Worm (Caenorhabditis elegans) whole organism, young adult: Measurements from ENCODE around the gene C16A3.2.

Experiments used
- B0035.1 ChIP-seq: sonication (generic microtip); optimal IDR thresholded peaks from 2 replicates; lab custom pipeline; 2016; ENCODE audit warnings: missing genetic modification characterization, mild to moderate bottlenecking, missing compliant biosample characterization, missing genotype, missing genetic modification reagents
- D2030.7 ChIP-seq: fragments of 200-800 bp; sonication (Bioruptor generic); IDR thresholded peaks from 2 replicates; pipeline ENCODE4 v1.3.6; 2022; ENCODE audit warnings: missing genetic modification reagents, missing genetic modification characterization, missing compliant biosample characterization
- F23B12.7 ChIP-seq: sonication (generic microtip); optimal IDR thresholded peaks from 2 replicates; lab custom pipeline; 2017; ENCODE audit warnings: missing genetic modification characterization, mild to moderate bottlenecking, missing compliant biosample characterization, antibody characterized with exemption, moderate library complexity; ENCODE audit not compliant: insufficient read depth
- F33H1.4 ChIP-seq: fragments of 200-800 bp; sonication (Bioruptor generic); IDR thresholded peaks from 2 replicates; pipeline ENCODE4 v1.3.6; 2022; ENCODE audit warnings: missing genetic modification reagents, missing genetic modification characterization, missing compliant biosample characterization
- F39B2.1 ChIP-seq: fragments of 200-800 bp; sonication (Bioruptor generic); IDR thresholded peaks from 2 replicates; pipeline ENCODE4 v1.3.6; 2022; ENCODE audit warnings: missing genetic modification reagents, missing genetic modification characterization, missing compliant biosample characterization
- F55B11.4 ChIP-seq: sonication (generic microtip); optimal IDR thresholded peaks from 2 replicates; lab custom pipeline; 2016; ENCODE audit warnings: missing compliant biosample characterization, missing genetic modification characterization, borderline replicate concordance; ENCODE audit not compliant: insufficient read depth
- F57A8.1 ChIP-seq: fragments of 200-800 bp; sonication (Bioruptor generic); optimal IDR thresholded peaks from 2 replicates; lab custom pipeline; 2018; ENCODE audit warnings: mild to moderate bottlenecking, missing genetic modification characterization, moderate library complexity, missing compliant biosample characterization
- K11D2.4 ChIP-seq: fragments of 200-800 bp; sonication (Bioruptor generic); IDR thresholded peaks from 2 replicates; pipeline ENCODE4 v1.3.6; 2022; ENCODE audit warnings: missing genetic modification reagents, missing genetic modification characterization, missing compliant biosample characterization
- T07F8.4 ChIP-seq: sonication (generic microtip); optimal IDR thresholded peaks from 2 replicates; lab custom pipeline; 2016; ENCODE audit warnings: mild to moderate bottlenecking, missing genetic modification characterization, moderate library complexity, missing compliant biosample characterization
- Y95B8A.8 ChIP-seq: fragments of 200-800 bp; sonication (Bioruptor generic); IDR thresholded peaks from 2 replicates; pipeline ENCODE4 v1.3.6; 2022; ENCODE audit warnings: missing genetic modification reagents, missing genetic modification characterization, missing compliant biosample characterization
- ZK185.1 ChIP-seq: sonication (generic microtip); optimal IDR thresholded peaks from 2 replicates; lab custom pipeline; 2016; ENCODE audit warnings: mild to moderate bottlenecking, missing genetic modification characterization, missing compliant biosample characterization; ENCODE audit not compliant: poor library complexity, severe bottlenecking
- atf-7 ChIP-seq: sonication (generic microtip); optimal IDR thresholded peaks from 2 replicates; lab custom pipeline; 2017; ENCODE audit warnings: mild to moderate bottlenecking, missing genetic modification characterization, missing compliant biosample characterization
- attf-3 ChIP-seq: fragments of 200-800 bp; sonication (Bioruptor generic); conservative IDR thresholded peaks from 2 replicates; pipeline ENCODE4 v1.3.6; 2022; ENCODE audit warnings: missing genetic modification reagents, missing genetic modification characterization, missing compliant biosample characterization
- cebp-1 ChIP-seq, 2 experiments: fragments of 200-800 bp in 1 of 2; sonication (Bioruptor generic) in 1 of 2; sonication (generic microtip) in 1 of 2; IDR thresholded peaks in 1 of 2; optimal IDR thresholded peaks in 1 of 2; 2 replicates each; pipeline versions ENCODE4 v1.3.6 to Lab custom; 2017 to 2022; ENCODE audit warnings: missing compliant biosample characterization in 2 of 2, missing genetic modification characterization in 2 of 2, mild to moderate bottlenecking in 1 of 2, missing genetic modification reagents in 1 of 2, moderate library complexity in 1 of 2
- cebp-2 ChIP-seq: fragments of 200-800 bp; sonication (Bioruptor generic); IDR thresholded peaks from 2 replicates; pipeline ENCODE4 v1.3.6; 2022; ENCODE audit warnings: missing genetic modification characterization, missing compliant biosample characterization
- dox-1 ChIP-seq: fragments of 200-800 bp; sonication (Bioruptor generic); IDR thresholded peaks from 2 replicates; pipeline ENCODE4 v1.3.6; 2022; ENCODE audit warnings: missing genetic modification reagents, missing genetic modification characterization, missing compliant biosample characterization
- efl-1 ChIP-seq: fragments of 150-350 bp; optimal IDR thresholded peaks from 2 replicates; lab custom pipeline; 2014; ENCODE audit warnings: missing biosample characterization, missing genetic modification reagents, missing genetic modification characterization
- ets-4 ChIP-seq: fragments of 200-800 bp; sonication (Bioruptor generic); optimal IDR thresholded peaks from 2 replicates; lab custom pipeline; 2018; ENCODE audit warnings: mild to moderate bottlenecking, missing genetic modification characterization, missing compliant biosample characterization
- hlh-12 ChIP-seq: sonication (generic microtip); optimal IDR thresholded peaks from 2 replicates; lab custom pipeline; 2016; ENCODE audit warnings: missing genetic modification characterization, missing compliant biosample characterization
- hmg-1.2 ChIP-seq: fragments of 200-800 bp; sonication (Bioruptor generic); IDR thresholded peaks from 2 replicates; pipeline ENCODE4 v1.3.6; 2022; ENCODE audit warnings: missing genetic modification reagents, missing genetic modification characterization, missing compliant biosample characterization
- hmg-20 ChIP-seq: fragments of 200-800 bp; sonication (Bioruptor generic); IDR thresholded peaks from 2 replicates; pipeline ENCODE4 v1.3.6; 2022; ENCODE audit warnings: missing genetic modification reagents, missing genetic modification characterization, missing compliant biosample characterization
- hrde-1 ChIP-seq: sonication (generic microtip); optimal IDR thresholded peaks from 2 replicates; lab custom pipeline; 2016; ENCODE audit warnings: missing genetic modification characterization, mild to moderate bottlenecking, missing compliant biosample characterization, moderate library complexity, missing genotype, missing genetic modification reagents, borderline replicate concordance
- let-607 ChIP-seq, 2 experiments: fragments of 200-800 bp in 1 of 2; sonication (Bioruptor generic) in 1 of 2; sonication (generic microtip) in 1 of 2; optimal IDR thresholded peaks; 2 replicates each; lab custom pipeline; 2016 to 2018; ENCODE audit warnings: mild to moderate bottlenecking in 2 of 2, missing compliant biosample characterization in 2 of 2, missing genetic modification characterization in 2 of 2, moderate library complexity in 2 of 2, missing genotype in 1 of 2
- lin-26 ChIP-seq: fragments of 200-800 bp; sonication (Bioruptor generic); IDR thresholded peaks from 2 replicates; pipeline ENCODE4 v1.3.6; 2022; ENCODE audit warnings: missing genetic modification reagents, missing genetic modification characterization, missing compliant biosample characterization
- lin-35 ChIP-seq, 3 experiments: fragments of 150-350 bp in 2 of 3; sonication (generic microtip) in 1 of 3; optimal IDR thresholded peaks; 2 replicates each; lab custom pipeline; 2014 to 2018; ENCODE audit warnings: missing biosample characterization in 3 of 3, missing genetic modification characterization in 3 of 3, missing genetic modification reagents in 3 of 3
- lir-1 ChIP-seq: fragments of 200-800 bp; sonication (Bioruptor generic); conservative IDR thresholded peaks from 2 replicates; pipeline ENCODE4 v1.3.6; 2022; ENCODE audit warnings: missing genetic modification reagents, missing genetic modification characterization, missing compliant biosample characterization
- lsl-1 ChIP-seq: fragments of 200-800 bp; sonication (Bioruptor generic); optimal IDR thresholded peaks from 2 replicates; lab custom pipeline; 2018; ENCODE audit warnings: mild to moderate bottlenecking, missing genetic modification characterization, moderate library complexity, missing compliant biosample characterization
- lsy-27 ChIP-seq: sonication (generic microtip); optimal IDR thresholded peaks from 2 replicates; lab custom pipeline; 2017; ENCODE audit warnings: missing genetic modification characterization, mild to moderate bottlenecking, missing compliant biosample characterization, antibody characterized with exemption, missing genotype, borderline replicate concordance; ENCODE audit not compliant: insufficient read depth
- madf-6 ChIP-seq: fragments of 200-800 bp; sonication (Bioruptor generic); IDR thresholded peaks from 2 replicates; pipeline ENCODE4 v1.3.6; 2022; ENCODE audit warnings: missing genetic modification reagents, missing genetic modification characterization, missing compliant biosample characterization
- nhr-80 ChIP-seq: sonication (generic microtip); optimal IDR thresholded peaks from 2 replicates; lab custom pipeline; 2016; ENCODE audit warnings: missing genetic modification characterization, missing compliant biosample characterization
- pbrm-1 ChIP-seq: fragments of 200-800 bp; sonication (Bioruptor generic); IDR thresholded peaks from 2 replicates; pipeline ENCODE4 v1.3.6; 2022; ENCODE audit warnings: missing genetic modification reagents, missing genetic modification characterization, missing compliant biosample characterization
- rcor-1 ChIP-seq: fragments of 200-800 bp; sonication (Bioruptor generic); IDR thresholded peaks from 2 replicates; pipeline ENCODE4 v1.3.6; 2022; ENCODE audit warnings: missing genetic modification reagents, missing genetic modification characterization, missing compliant biosample characterization
- snpc-1.1 ChIP-seq: sonication (generic microtip); optimal IDR thresholded peaks from 2 replicates; lab custom pipeline; 2017; ENCODE audit warnings: missing genetic modification characterization, mild to moderate bottlenecking, missing compliant biosample characterization, antibody characterized with exemption, moderate library complexity, missing genotype, missing genetic modification reagents; ENCODE audit not compliant: insufficient read depth
- snpc-3.4 ChIP-seq: sonication (generic microtip); optimal IDR thresholded peaks from 2 replicates; lab custom pipeline; 2017; ENCODE audit warnings: missing genetic modification characterization, mild to moderate bottlenecking, missing compliant biosample characterization, antibody characterized with exemption, moderate library complexity, missing genotype, missing genetic modification reagents
- snpc-4 ChIP-seq, 5 experiments: fragments of 150-350 bp in 1 of 5; sonication (generic microtip) in 4 of 5; optimal IDR thresholded peaks; 2 replicates each; lab custom pipeline; 2014 to 2018; ENCODE audit warnings: missing genetic modification characterization in 5 of 5, missing biosample characterization in 3 of 5, antibody characterized with exemption in 2 of 5, mild to moderate bottlenecking in 2 of 5, missing compliant biosample characterization in 2 of 5, missing genotype in 2 of 5, moderate library complexity in 2 of 5, missing genetic modification reagents in 1 of 5
- somi-1 ChIP-seq: fragments of 200-800 bp; sonication (Bioruptor generic); optimal IDR thresholded peaks from 2 replicates; lab custom pipeline; 2018; ENCODE audit warnings: mild to moderate bottlenecking, missing genetic modification characterization, missing compliant biosample characterization
- sptf-2 ChIP-seq: fragments of 200-800 bp; sonication (Bioruptor generic); optimal IDR thresholded peaks from 2 replicates; lab custom pipeline; 2018; ENCODE audit warnings: mild to moderate bottlenecking, missing genetic modification characterization, missing compliant biosample characterization
- tbp1 ChIP-seq: fragments of 200-800 bp; sonication (Bioruptor generic); optimal IDR thresholded peaks from 2 replicates; lab custom pipeline; 2018; ENCODE audit warnings: mild to moderate bottlenecking, missing genetic modification characterization, missing compliant biosample characterization
- tlf-1 ChIP-seq: fragments of 200-800 bp; sonication (Bioruptor generic); optimal IDR thresholded peaks from 2 replicates; lab custom pipeline; 2018; ENCODE audit warnings: mild to moderate bottlenecking, missing genetic modification characterization, missing compliant biosample characterization
- unc-130 ChIP-seq: sonication (generic microtip); optimal IDR thresholded peaks from 2 replicates; lab custom pipeline; 2016; ENCODE audit warnings: missing genetic modification reagents, missing genetic modification characterization, missing compliant biosample characterization
- unc-62 ChIP-seq: fragments of 150-350 bp; optimal IDR thresholded peaks from 2 replicates; lab custom pipeline; 2014; ENCODE audit warnings: missing biosample characterization, missing genetic modification reagents, missing genetic modification characterization
- xnd-1 ChIP-seq: sonication (generic microtip); optimal IDR thresholded peaks from 2 replicates; lab custom pipeline; 2016; ENCODE audit warnings: missing genotype, missing genetic modification reagents, missing genetic modification characterization, missing compliant biosample characterization
- ztf-25 ChIP-seq: fragments of 200-800 bp; sonication (Bioruptor generic); IDR thresholded peaks from 2 replicates; pipeline ENCODE4 v1.3.6; 2022; ENCODE audit warnings: missing genetic modification reagents, missing genetic modification characterization, missing compliant biosample characterization
- ztf-26 ChIP-seq: sonication (generic microtip); optimal IDR thresholded peaks from 2 replicates; lab custom pipeline; 2017; ENCODE audit warnings: missing genetic modification characterization, missing compliant biosample characterization
- ztf-28 ChIP-seq: fragments of 200-800 bp; sonication (Bioruptor generic); IDR thresholded peaks from 2 replicates; pipeline ENCODE4 v1.3.6; 2022; ENCODE audit warnings: missing genetic modification reagents, missing genetic modification characterization, missing compliant biosample characterization

C16A3.2 gene

DNA sequence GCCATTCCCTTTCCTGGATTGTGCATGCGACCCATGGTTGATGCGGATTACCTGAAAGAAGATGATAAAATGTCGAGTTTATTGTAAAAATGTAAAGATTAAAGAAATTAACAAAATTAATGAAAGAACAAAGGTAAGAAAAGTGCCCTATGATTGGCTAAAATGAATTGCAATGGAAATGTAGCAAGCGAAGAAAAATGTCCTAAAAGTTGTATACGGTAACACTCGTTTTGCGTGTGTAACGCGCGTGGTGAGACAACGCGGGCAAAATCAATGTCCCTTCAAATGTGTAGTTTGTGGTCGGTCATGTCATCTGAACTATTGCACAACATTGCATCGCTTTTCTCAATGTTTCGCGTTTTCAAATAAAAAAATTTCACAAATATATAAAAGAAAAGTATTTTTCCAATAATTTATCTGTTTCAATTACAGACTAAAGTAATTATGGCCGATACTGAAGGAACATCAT is 14.7 kb upstream of the C16A3.2 start, which contains the start of the genes rps-13 and nfx-1 (continued):
- TF ChIP-seq lsy-27 = no peak
- TF ChIP-seq dox-1 (GFP tag; lab: Robert Waterston, UW) = 0 out of 2 replicates have a peak, but pooled peaks have one; percentile 8
- no peak for TF ChIP-seq ztf-25 (GFP tag; lab: Robert Waterston, UW)
- peak; percentile 53 for TF ChIP-seq D2030.7 (GFP tag; lab: Robert Waterston, UW)
- TF ChIP-seq lin-35 (GFP tag; optimal IDR thresholded peaks at IDR 0.05; lab: Kevin White, UChicago) = peak in 1 of 3 experiments; percentile 50
- peak; percentile 35; the same call in 1 of the 2 replicates for TF ChIP-seq cebp-1 (GFP tag; IDR thresholded peaks at IDR 0.05; lab: Robert Waterston, UW)
- peak; percentile 89 for TF ChIP-seq cebp-1 (tag; optimal IDR thresholded peaks at IDR 0.05; lab: Kevin White, UChicago)
- no peak for TF ChIP-seq lir-1 (GFP tag; lab: Robert Waterston, UW)
- no peak for TF ChIP-seq atf-7 (tag; lab: Kevin White, UChicago)
- TF ChIP-seq T07F8.4 = no peak
- no peak for TF ChIP-seq ztf-26 (tag; lab: Kevin White, UChicago)
- peak; percentile 16 for TF ChIP-seq tlf-1 (GFP tag; lab: Kevin White, UChicago)
- TF ChIP-seq B0035.1 = no peak
- TF ChIP-seq cebp-2 (GFP tag; lab: Robert Waterston, UW) = no peak
- TF ChIP-seq hrde-1 (tag; lab: Kevin White, UChicago) = no peak
- no peak for TF ChIP-seq hlh-12
- peak; percentile 71 for TF ChIP-seq ZK185.1
- TF ChIP-seq K11D2.4 (GFP tag; lab: Robert Waterston, UW) = no peak
- TF ChIP-seq sptf-2 = no peak
- peak; percentile 49; the same call in 1 of the 2 replicates for TF ChIP-seq pbrm-1 (GFP tag; lab: Robert Waterston, UW)
- no peak for TF ChIP-seq snpc-3.4 (tag; lab: Kevin White, UChicago)
- TF ChIP-seq efl-1 (GFP tag; lab: Kevin White, UChicago) = peak; percentile 44
- no peak for TF ChIP-seq ets-4 (GFP tag; lab: Kevin White, UChicago)
- TF ChIP-seq Y95B8A.8 (GFP tag; lab: Robert Waterston, UW) = peak; percentile 14; the same call in 1 of the 2 replicates
- TF ChIP-seq unc-130 (GFP tag; lab: Kevin White, UChicago) = no peak
- TF ChIP-seq snpc-4 (GFP tag; optimal IDR thresholded peaks at IDR 0.05; lab: Kevin White, UChicago) = peak; percentile 23
- TF ChIP-seq snpc-4 (tag; optimal IDR thresholded peaks at IDR 0.05; lab: Kevin White, UChicago) = peak; percentile 15 to 60 (median 42)
- TF ChIP-seq rcor-1 (GFP tag; lab: Robert Waterston, UW) = peak; percentile 71; the same call in 1 of the 2 replicates
- TF ChIP-seq snpc-1.1 (tag; lab: Kevin White, UChicago) = no peak
- peak; percentile 64; the same call in 1 of the 2 replicates for TF ChIP-seq madf-6 (GFP tag; lab: Robert Waterston, UW)
- TF ChIP-seq tbp1 = peak; percentile 46
- no peak for TF ChIP-seq F39B2.1 (GFP tag; lab: Robert Waterston, UW)
- TF ChIP-seq F57A8.1 (GFP tag; lab: Kevin White, UChicago) = no peak
- peak; percentile 87 for TF ChIP-seq lsl-1
- no peak for TF ChIP-seq somi-1 (GFP tag; lab: Kevin White, UChicago)
- 0 out of 2 replicates have a peak, but pooled peaks have one; percentile 19 for TF ChIP-seq attf-3
- peak; percentile 57 for TF ChIP-seq F23B12.7
- TF ChIP-seq unc-62 (GFP tag; lab: Kevin White, UChicago) = no peak
- TF ChIP-seq nhr-80 (tag; lab: Kevin White, UChicago) = peak; percentile 40
- TF ChIP-seq xnd-1 (tag; lab: Kevin White, UChicago) = peak; percentile 2
- TF ChIP-seq F33H1.4 (GFP tag; lab: Robert Waterston, UW) = peak; percentile 90
- peak; percentile 42; the same call in 1 of the 2 replicates for TF ChIP-seq hmg-1.2 (GFP tag; lab: Robert Waterston, UW)
- TF ChIP-seq ztf-28 (GFP tag; lab: Robert Waterston, UW) = no peak
- peak in 1 of 2 experiments; percentile 34 for TF ChIP-seq let-607 (tag; optimal IDR thresholded peaks at IDR 0.05; lab: Kevin White, UChicago)
- TF ChIP-seq hmg-20 (GFP tag; lab: Robert Waterston, UW) = no peak
- no peak for TF ChIP-seq lin-26 (GFP tag; lab: Robert Waterston, UW)
- no peak for TF ChIP-seq F55B11.4 (tag; lab: Kevin White, UChicago)
